Worm (Caenorhabditis elegans) whole organism, L2 larva: ENCODE measurements around the gene F37C12.21.

Experiments
- C34F6.9 ChIP-seq: fragments of 150-350 bp; optimal IDR thresholded peaks from 2 replicates; lab custom pipeline; 2014; ENCODE audit warnings: missing biosample characterization, missing genetic modification characterization
- F13H6.1 ChIP-seq: sonication (generic microtip); optimal IDR thresholded peaks from 2 replicates; lab custom pipeline; 2016; ENCODE audit warnings: missing genetic modification characterization, missing compliant biosample characterization
- R02D3.7 ChIP-seq: fragments of 150-350 bp; optimal IDR thresholded peaks from 2 replicates; lab custom pipeline; 2014; ENCODE audit warnings: missing biosample characterization, missing genetic modification characterization
- Y55F3AM.14 ChIP-seq: fragments of 200-800 bp; sonication (Bioruptor generic); optimal IDR thresholded peaks from 2 replicates; lab custom pipeline; 2018; ENCODE audit warnings: mild to moderate bottlenecking, missing genetic modification characterization, missing compliant biosample characterization
- ZK546.5 ChIP-seq: sonication (generic microtip); optimal IDR thresholded peaks from 2 replicates; lab custom pipeline; 2017; ENCODE audit warnings: missing biosample characterization, missing genetic modification characterization
- alr-1 ChIP-seq: fragments of 150-350 bp; optimal IDR thresholded peaks from 2 replicates; lab custom pipeline; 2014; ENCODE audit warnings: missing biosample characterization, missing genetic modification characterization
- aly-2 ChIP-seq: fragments of 150-350 bp; optimal IDR thresholded peaks from 2 replicates; lab custom pipeline; 2014; ENCODE audit warnings: missing biosample characterization, missing genetic modification characterization
- ama-1 ChIP-seq: fragments of 150-350 bp; optimal IDR thresholded peaks from 2 replicates; lab custom pipeline; 2018; ENCODE audit warnings: inconsistent platforms
- blmp-1 ChIP-seq: sonication (generic microtip); optimal IDR thresholded peaks from 2 replicates; lab custom pipeline; 2017; ENCODE audit warnings: missing genetic modification characterization, mild to moderate bottlenecking, missing compliant biosample characterization, antibody characterized with exemption, moderate library complexity; ENCODE audit not compliant: insufficient read depth
- ceh-16 ChIP-seq: fragments of 150-350 bp; optimal IDR thresholded peaks from 2 replicates; lab custom pipeline; 2014; ENCODE audit warnings: missing biosample characterization, missing genetic modification characterization
- ceh-82 ChIP-seq: fragments of 150-350 bp; optimal IDR thresholded peaks from 2 replicates; lab custom pipeline; 2014; ENCODE audit warnings: missing biosample characterization, missing genetic modification characterization
- crh-2 ChIP-seq: sonication (generic microtip); optimal IDR thresholded peaks from 2 replicates; lab custom pipeline; 2017; ENCODE audit warnings: missing biosample characterization, missing genetic modification characterization
- dmd-4 ChIP-seq: sonication (generic microtip); optimal IDR thresholded peaks from 2 replicates; lab custom pipeline; 2017; ENCODE audit warnings: missing biosample characterization, missing genetic modification characterization
- egl-27 ChIP-seq: sonication (generic microtip); optimal IDR thresholded peaks from 3 replicates; lab custom pipeline; 2017; ENCODE audit warnings: missing biosample characterization, missing genetic modification reagents, missing genetic modification characterization
- elt-1 ChIP-seq: fragments of 150-350 bp; optimal IDR thresholded peaks from 2 replicates; lab custom pipeline; 2014; ENCODE audit warnings: missing biosample characterization, missing genetic modification characterization
- elt-3 ChIP-seq: sonication (generic microtip); optimal IDR thresholded peaks from 2 replicates; lab custom pipeline; 2017; ENCODE audit warnings: missing biosample characterization, missing genetic modification characterization
- fos-1 ChIP-seq: fragments of 150-350 bp; optimal IDR thresholded peaks from 2 replicates; lab custom pipeline; 2014; ENCODE audit warnings: missing biosample characterization, missing genetic modification characterization
- gmeb-1 ChIP-seq: fragments of 150-350 bp; optimal IDR thresholded peaks from 2 replicates; lab custom pipeline; 2014; ENCODE audit warnings: missing biosample characterization, missing genetic modification characterization
- lin-11 ChIP-seq: fragments of 150-350 bp; sonication (generic microtip); optimal IDR thresholded peaks from 2 replicates; lab custom pipeline; 2014; ENCODE audit warnings: missing biosample characterization, missing genetic modification characterization, inconsistent platforms, mixed read lengths
- lin-13 ChIP-seq: fragments of 150-350 bp; optimal IDR thresholded peaks from 2 replicates; lab custom pipeline; 2014; ENCODE audit warnings: missing biosample characterization, missing genetic modification reagents, missing genetic modification characterization
- lin-39 ChIP-seq: fragments of 150-350 bp; optimal IDR thresholded peaks from 2 replicates; lab custom pipeline; 2014; ENCODE audit warnings: missing biosample characterization, missing genetic modification reagents, missing genetic modification characterization
- lsy-2 ChIP-seq, 2 experiments: fragments of 150-350 bp in 1 of 2; sonication (generic microtip) in 1 of 2; optimal IDR thresholded peaks; 2 replicates each; lab custom pipeline; 2014 to 2017; ENCODE audit warnings: missing biosample characterization in 2 of 2, missing genetic modification characterization in 2 of 2
- mab-5 ChIP-seq: fragments of 150-350 bp; optimal IDR thresholded peaks from 2 replicates; lab custom pipeline; 2014; ENCODE audit warnings: missing biosample characterization, missing genetic modification characterization
- mbf-1 ChIP-seq: sonication (generic microtip); optimal IDR thresholded peaks from 2 replicates; lab custom pipeline; 2017; ENCODE audit warnings: missing biosample characterization, missing genetic modification characterization
- mdl-1 ChIP-seq, 2 experiments: fragments of 150-350 bp in 1 of 2; sonication (generic microtip) in 1 of 2; optimal IDR thresholded peaks; 2 replicates each; lab custom pipeline; 2017; ENCODE audit warnings: missing biosample characterization in 2 of 2, missing genetic modification characterization in 2 of 2
- nhr-10 ChIP-seq: sonication (generic microtip); optimal IDR thresholded peaks from 2 replicates; lab custom pipeline; 2017; ENCODE audit warnings: missing biosample characterization, missing genetic modification characterization
- nhr-11 ChIP-seq: fragments of 150-350 bp; optimal IDR thresholded peaks from 2 replicates; lab custom pipeline; 2014; ENCODE audit warnings: missing biosample characterization, missing genetic modification characterization
- nhr-12 ChIP-seq: fragments of 150-350 bp; optimal IDR thresholded peaks from 2 replicates; lab custom pipeline; 2014; ENCODE audit warnings: missing biosample characterization, missing genetic modification characterization
- nhr-129 ChIP-seq: fragments of 150-350 bp; optimal IDR thresholded peaks from 2 replicates; lab custom pipeline; 2014; ENCODE audit warnings: missing biosample characterization, missing genetic modification characterization
- nhr-21 ChIP-seq: fragments of 150-350 bp; optimal IDR thresholded peaks from 2 replicates; lab custom pipeline; 2014; ENCODE audit warnings: missing biosample characterization, missing genetic modification characterization
- nhr-23 ChIP-seq: fragments of 150-350 bp; optimal IDR thresholded peaks from 2 replicates; lab custom pipeline; 2014; ENCODE audit warnings: missing biosample characterization, missing genetic modification reagents, missing genetic modification characterization
- nhr-237 ChIP-seq: fragments of 150-350 bp; optimal IDR thresholded peaks from 2 replicates; lab custom pipeline; 2014; ENCODE audit warnings: missing biosample characterization, missing genetic modification characterization
- nhr-25 ChIP-seq: fragments of 150-350 bp; sonication (generic microtip); optimal IDR thresholded peaks from 3 replicates; lab custom pipeline; 2014; ENCODE audit warnings: missing biosample characterization, missing genetic modification characterization
- nhr-6 ChIP-seq: fragments of 150-350 bp; optimal IDR thresholded peaks from 2 replicates; lab custom pipeline; 2014; ENCODE audit warnings: missing biosample characterization, missing genetic modification characterization
- nhr-77 ChIP-seq: fragments of 150-350 bp; optimal IDR thresholded peaks from 2 replicates; lab custom pipeline; 2014; ENCODE audit warnings: missing biosample characterization, missing genetic modification characterization
- sem-4 ChIP-seq: fragments of 150-350 bp; optimal IDR thresholded peaks from 2 replicates; lab custom pipeline; 2014; ENCODE audit warnings: missing biosample characterization, missing genetic modification reagents, missing genetic modification characterization
- skn-1 ChIP-seq: sonication (generic microtip); optimal IDR thresholded peaks from 2 replicates; lab custom pipeline; 2017; ENCODE audit warnings: missing biosample characterization, missing genetic modification characterization
- sma-3 ChIP-seq: sonication (generic microtip); optimal IDR thresholded peaks from 2 replicates; lab custom pipeline; 2016; ENCODE audit warnings: missing genetic modification reagents, missing genetic modification characterization, missing compliant biosample characterization
- sma-9 ChIP-seq, 2 experiments: fragments of 150-350 bp in 1 of 2; sonication (generic microtip) in 1 of 2; optimal IDR thresholded peaks; 2 replicates each; lab custom pipeline; 2014 to 2016; ENCODE audit warnings: missing genetic modification characterization in 2 of 2, mild to moderate bottlenecking in 1 of 2, missing biosample characterization in 1 of 2, missing compliant biosample characterization in 1 of 2, missing genetic modification reagents in 1 of 2, moderate library complexity in 1 of 2
- snpc-4 ChIP-seq: fragments of 150-350 bp; optimal IDR thresholded peaks from 2 replicates; lab custom pipeline; 2014; ENCODE audit warnings: missing biosample characterization, missing genetic modification characterization
- unc-39 ChIP-seq: fragments of 150-350 bp; optimal IDR thresholded peaks from 2 replicates; lab custom pipeline; 2014; ENCODE audit warnings: missing biosample characterization, missing genetic modification characterization
- unc-55 ChIP-seq: fragments of 150-350 bp; sonication (generic microtip); optimal IDR thresholded peaks from 3 replicates; lab custom pipeline; 2014; ENCODE audit warnings: missing biosample characterization, missing genetic modification reagents, missing genetic modification characterization
- unc-62 ChIP-seq: fragments of 150-350 bp; optimal IDR thresholded peaks from 2 replicates; lab custom pipeline; 2014; ENCODE audit warnings: missing biosample characterization, missing genetic modification reagents, missing genetic modification characterization
- zag-1 ChIP-seq: fragments of 150-350 bp; optimal IDR thresholded peaks from 2 replicates; lab custom pipeline; 2014; ENCODE audit warnings: missing biosample characterization, missing genetic modification characterization
- ztf-11 ChIP-seq: sonication (generic microtip); optimal IDR thresholded peaks from 2 replicates; lab custom pipeline; 2017; ENCODE audit warnings: missing biosample characterization, missing genetic modification characterization
- ztf-4 ChIP-seq: fragments of 150-350 bp; optimal IDR thresholded peaks from 2 replicates; lab custom pipeline; 2014; ENCODE audit warnings: missing biosample characterization, missing genetic modification characterization

Gene F37C12.21

DNA sequence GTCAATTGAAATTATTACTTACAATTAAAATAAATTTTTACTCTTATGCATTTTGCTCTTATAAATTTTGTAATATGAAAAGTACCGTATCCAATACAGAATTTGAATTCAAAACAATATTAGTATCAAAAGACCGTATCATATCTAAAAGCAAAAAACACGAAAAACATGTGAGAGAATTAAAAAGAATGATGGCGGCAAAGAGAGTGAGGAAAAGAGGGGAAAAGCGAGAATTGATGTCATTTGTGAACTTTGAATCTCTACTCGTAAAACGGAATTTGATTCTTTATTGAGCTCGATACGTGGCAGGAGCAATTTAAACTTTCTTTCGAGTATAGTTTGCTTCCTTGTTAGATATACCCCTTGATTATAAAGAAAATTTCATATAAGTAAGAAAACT, 33.6 kb upstream of the F37C12.21 start:
- TF ChIP-seq nhr-77 (tag; lab: Kevin White, UChicago) (no peak), nhr-12 (no peak), mbf-1 (tag; lab: Kevin White, UChicago) (no peak), nhr-23 (tag; lab: Kevin White, UChicago) (no peak), unc-55 (GFP tag; lab: Kevin White, UChicago) (peak; percentile 28), lsy-2 (tag; optimal IDR thresholded peaks at IDR 0.05; lab: Kevin White, UChicago) (no peak), zag-1 (tag; lab: Kevin White, UChicago) (no peak), elt-1 (tag; lab: Kevin White, UChicago) (no peak), skn-1 (tag; lab: Kevin White, UChicago) (peak; percentile 13), fos-1 (tag; lab: Kevin White, UChicago) (no peak), lin-39 (tag; lab: Kevin White, UChicago) (no peak), Y55F3AM.14 (no peak), ztf-11 (tag; lab: Kevin White, UChicago) (no peak), crh-2 (tag; lab: Kevin White, UChicago) (peak; percentile 50), dmd-4 (tag; lab: Kevin White, UChicago) (no peak), sma-3 (GFP tag; lab: Kevin White, UChicago) (no peak), ztf-4 (no peak), F13H6.1 (tag; lab: Kevin White, UChicago) (no peak), egl-27 (tag; lab: Kevin White, UChicago) (no peak), unc-39 (no peak), unc-62 (no peak), nhr-11 (tag; lab: Kevin White, UChicago) (no peak), nhr-129 (tag; lab: Kevin White, UChicago) (no peak), ceh-16 (tag; lab: Kevin White, UChicago) (no peak), alr-1 (no peak), snpc-4 (tag; lab: Kevin White, UChicago) (no peak), sma-9 (GFP tag; optimal IDR thresholded peaks at IDR 0.05; lab: Kevin White, UChicago) (peak; percentile 40), sma-9 (tag; optimal IDR thresholded peaks at IDR 0.05; lab: Kevin White, UChicago) (no peak), nhr-25 (no peak), lin-11 (tag; lab: Kevin White, UChicago) (no peak), mdl-1 (tag; optimal IDR thresholded peaks at IDR 0.05; lab: Kevin White, UChicago) (no peak), R02D3.7 (tag; lab: Kevin White, UChicago) (no peak), nhr-21 (tag; lab: Kevin White, UChicago) (no peak), ceh-82 (tag; lab: Kevin White, UChicago) (no peak), nhr-6 (tag; lab: Kevin White, UChicago) (no peak)

- TF ChIP-seq C34F6.9 (tag; lab: Kevin White, UChicago) (peak; percentile 97), nhr-23 (tag; lab: Kevin White, UChicago) (no peak), elt-3 (tag; lab: Kevin White, UChicago) (no peak), blmp-1 (tag; lab: Kevin White, UChicago) (peak; percentile 49), R02D3.7 (tag; lab: Kevin White, UChicago) (no peak), sma-3 (GFP tag; lab: Kevin White, UChicago) (peak; percentile 88), nhr-12 (no peak), lin-13 (GFP tag; lab: Kevin White, UChicago) (peak; percentile 90), egl-27 (tag; lab: Kevin White, UChicago) (peak; percentile 100), zag-1 (tag; lab: Kevin White, UChicago) (peak; percentile 93), ztf-4 (peak; percentile 92), crh-2 (tag; lab: Kevin White, UChicago) (peak; percentile 95), ZK546.5 (tag; lab: Kevin White, UChicago) (peak; percentile 64), nhr-6 (tag; lab: Kevin White, UChicago) (peak; percentile 96), nhr-10 (tag; lab: Kevin White, UChicago) (peak; percentile 75), sma-9 (GFP tag; optimal IDR thresholded peaks at IDR 0.05; lab: Kevin White, UChicago) (peak; percentile 98), sma-9 (tag; optimal IDR thresholded peaks at IDR 0.05; lab: Kevin White, UChicago) (peak; percentile 38), lin-39 (tag; lab: Kevin White, UChicago) (peak; percentile 35), ceh-82 (tag; lab: Kevin White, UChicago) (no peak), elt-1 (tag; lab: Kevin White, UChicago) (no peak), alr-1 (no peak), snpc-4 (tag; lab: Kevin White, UChicago) (peak; percentile 76), unc-39 (no peak), nhr-77 (tag; lab: Kevin White, UChicago) (no peak), F13H6.1 (tag; lab: Kevin White, UChicago) (peak; percentile 96), mab-5 (peak; percentile 84), nhr-129 (tag; lab: Kevin White, UChicago) (peak; percentile 94), unc-55 (GFP tag; lab: Kevin White, UChicago) (peak; percentile 89), ceh-16 (tag; lab: Kevin White, UChicago) (peak; percentile 76), unc-62 (peak; percentile 52), nhr-21 (tag; lab: Kevin White, UChicago) (peak; percentile 93), nhr-11 (tag; lab: Kevin White, UChicago) (no peak), ztf-11 (tag; lab: Kevin White, UChicago) (peak; percentile 69), gmeb-1 (tag; lab: Kevin White, UChicago) (peak; percentile 77), ama-1 (lab: Kevin White, UChicago) (peak; percentile 79), nhr-25 (peak; percentile 92), Y55F3AM.14 (peak; percentile 87), dmd-4 (tag; lab: Kevin White, UChicago) (no peak), lsy-2 (tag; optimal IDR thresholded peaks at IDR 0.05; lab: Kevin White, UChicago) (peak; percentile 74 to 95), mdl-1 (tag; optimal IDR thresholded peaks at IDR 0.05; lab: Kevin White, UChicago) (peak; percentile 98 to 99), mbf-1 (tag; lab: Kevin White, UChicago) (no peak), fos-1 (tag; lab: Kevin White, UChicago) (peak; percentile 78), sem-4 (tag; lab: Kevin White, UChicago) (peak; percentile 92), aly-2 (no peak), nhr-237 (tag; lab: Kevin White, UChicago) (no peak)
Observed at ce11 chrIII:7155631-7156030, 32.5 kb upstream of the F37C12.21 start.
